Fruit fly (Drosophila melanogaster): ENCODE measurements around the gene Rpn7.

The Rpn7 gene

DNA sequence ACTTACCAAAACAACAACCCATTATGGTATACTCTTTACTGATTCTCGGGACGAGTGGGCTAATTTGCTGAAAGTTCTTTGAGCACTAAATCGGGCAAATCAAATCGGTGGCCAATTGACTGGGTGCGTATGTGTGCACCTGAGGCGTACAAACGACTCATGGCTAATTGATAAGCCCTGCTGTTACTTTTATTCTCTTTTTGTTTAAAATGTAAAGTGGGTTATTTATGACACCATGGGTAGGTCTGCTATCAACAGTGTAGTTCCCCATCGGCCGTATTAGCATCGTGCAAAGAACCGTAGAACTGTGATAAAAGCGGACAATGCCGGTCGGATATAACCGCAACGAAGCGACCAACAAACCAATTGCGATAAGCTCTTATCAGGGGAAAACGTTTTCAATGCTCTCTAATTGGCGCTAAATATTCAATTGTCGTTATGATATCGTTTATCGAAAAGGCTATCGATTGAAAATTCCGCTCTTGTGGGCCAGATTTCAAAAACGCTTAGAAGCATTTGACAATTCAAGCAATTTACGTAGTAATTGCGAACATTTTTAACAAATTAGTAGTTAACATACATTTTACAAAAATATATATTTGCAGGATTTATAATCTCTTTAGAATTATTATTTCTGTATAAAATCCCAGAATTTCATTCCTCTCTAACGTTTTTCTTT is 14.5 kb downstream of the Rpn7 start, which contains the start of gene CG34288 (continued):
- TF ChIP-seq D (optimal IDR thresholded peaks at IDR 0.05) (no peak), D (GFP tag; optimal IDR thresholded peaks at IDR 0.05) (no peak), CG32772 (GFP tag; IDR thresholded peaks at IDR 0.05) (0 out of 2 replicates have a peak, but pooled peaks have one; percentile 6), pfk (GFP tag; optimal IDR thresholded peaks at IDR 0.05) (no peak), CG11723 (GFP tag; optimal IDR thresholded peaks at IDR 0.05) (no peak), zfh2 (GFP tag; optimal IDR thresholded peaks at IDR 0.05) (no peak), Bteb2 (GFP tag; optimal IDR thresholded peaks at IDR 0.05) (no peak), sisA (GFP tag; IDR thresholded peaks at IDR 0.05) (peak; percentile 51; the same call in 1 of the 2 replicates), jigr1 (GFP tag; IDR thresholded peaks at IDR 0.05) (no peak), fd102C (GFP tag; optimal IDR thresholded peaks at IDR 0.05) (no peak), NC2α (GFP tag; optimal IDR thresholded peaks at IDR 0.05) (no peak), Med (GFP tag) (peak; percentile 91), Adf1 (GFP tag; IDR thresholded peaks at IDR 0.05) (no peak), Bdp1 (GFP tag; optimal IDR thresholded peaks at IDR 0.05) (no peak), GATAe (GFP tag; conservative IDR thresholded peaks at IDR 0.05) (peak; percentile 95), CG14050 (GFP tag; IDR thresholded peaks at IDR 0.05) (no peak), Eip74EF (GFP tag; optimal IDR thresholded peaks at IDR 0.05) (no peak), luna (GFP tag; optimal IDR thresholded peaks at IDR 0.05) (no peak), tup (GFP tag; optimal IDR thresholded peaks at IDR 0.05) (no peak), pan (optimal IDR thresholded peaks at IDR 0.05) (no peak), pan (GFP tag; optimal IDR thresholded peaks at IDR 0.05 in 1 of 2, IDR thresholded peaks at IDR 0.05 in 1 of 2) (peak in 1 of 2 experiments; percentile 37), sr (GFP tag; IDR thresholded peaks at IDR 0.05) (no peak), Side (GFP tag; optimal IDR thresholded peaks at IDR 0.05) (peak; percentile 13), bab2 (GFP tag; optimal IDR thresholded peaks at IDR 0.05) (peak; percentile 14), Spps (tag; optimal IDR thresholded peaks at IDR 0.05) (no peak), pb (GFP tag; optimal IDR thresholded peaks at IDR 0.05) (peak; percentile 15), inv (GFP tag; IDR thresholded peaks at IDR 0.05; ENCODE audit: partially characterized antibody) (no peak), CG15514 (GFP tag; optimal IDR thresholded peaks at IDR 0.05) (no peak), bsh (GFP tag; optimal IDR thresholded peaks at IDR 0.05) (no peak), Optix (GFP tag; IDR thresholded peaks at IDR 0.05) (0 out of 3 replicates have a peak, but pooled peaks have one; percentile 29), Six4 (GFP tag; optimal IDR thresholded peaks at IDR 0.05) (no peak), unpg (GFP tag; optimal IDR thresholded peaks at IDR 0.05) (no peak), CG17328 (GFP tag; IDR thresholded peaks at IDR 0.05) (peak; percentile 42; the same call in 1 of the 2 replicates), CG17359 (tag; optimal IDR thresholded peaks at IDR 0.05) (no peak), CG2199 (GFP tag; IDR thresholded peaks at IDR 0.05) (0 out of 3 replicates have a peak, but pooled peaks have one; percentile 29), CG9609 (GFP tag; optimal IDR thresholded peaks at IDR 0.05) (no peak), org-1 (GFP tag; optimal IDR thresholded peaks at IDR 0.05) (no peak), CG8290 (GFP tag; optimal IDR thresholded peaks at IDR 0.05) (no peak), CG8290 (tag; optimal IDR thresholded peaks at IDR 0.05) (no peak), CrebB (tag; optimal IDR thresholded peaks at IDR 0.05) (no peak), gcm (GFP tag; optimal IDR thresholded peaks at IDR 0.05) (no peak), CG8765 (GFP tag; IDR thresholded peaks at IDR 0.05) (no peak), CG3726 (GFP tag; IDR thresholded peaks at IDR 0.05) (no peak), corto (GFP tag; optimal IDR thresholded peaks at IDR 0.05) (peak; percentile 78), H15 (GFP tag; IDR thresholded peaks at IDR 0.05) (no peak), CG11093 (GFP tag; IDR thresholded peaks at IDR 0.05) (no peak), vvl (GFP tag; IDR thresholded peaks at IDR 0.05) (no peak; the same call in 1 of the 2 replicates), CG11085 (GFP tag; IDR thresholded peaks at IDR 0.05) (peak; percentile 63), Gsc (GFP tag; IDR thresholded peaks at IDR 0.05) (no peak), yki (optimal IDR thresholded peaks at IDR 0.05) (no peak), Ptx1 (GFP tag; IDR thresholded peaks at IDR 0.05) (peak; percentile 68), MTF-1 (GFP tag; optimal IDR thresholded peaks at IDR 0.05; ENCODE audit: borderline replicate concordance) (no peak)
